Worm (Caenorhabditis elegans) whole organism, young adult: Measurements from ENCODE around the gene Y51H7C.13.

Source experiments
- B0035.1 ChIP-seq: sonication (generic microtip); optimal IDR thresholded peaks from 2 replicates; lab custom pipeline; 2016; ENCODE audit warnings: missing genetic modification characterization, mild to moderate bottlenecking, missing compliant biosample characterization, missing genotype, missing genetic modification reagents
- B0261.1 ChIP-seq: sonication (generic microtip); optimal IDR thresholded peaks from 2 replicates; lab custom pipeline; 2016; ENCODE audit warnings: mild to moderate bottlenecking, missing genetic modification characterization, moderate library complexity, missing compliant biosample characterization
- D2030.7 ChIP-seq: fragments of 200-800 bp; sonication (Bioruptor generic); IDR thresholded peaks from 2 replicates; pipeline ENCODE4 v1.3.6; 2022; ENCODE audit warnings: missing genetic modification reagents, missing genetic modification characterization, missing compliant biosample characterization
- F10E7.11 ChIP-seq: sonication (generic microtip); optimal IDR thresholded peaks from 2 replicates; lab custom pipeline; 2017; ENCODE audit warnings: mild to moderate bottlenecking, missing genetic modification characterization, moderate library complexity, missing compliant biosample characterization
- F23B12.7 ChIP-seq: sonication (generic microtip); optimal IDR thresholded peaks from 2 replicates; lab custom pipeline; 2017; ENCODE audit warnings: missing genetic modification characterization, mild to moderate bottlenecking, missing compliant biosample characterization, antibody characterized with exemption, moderate library complexity; ENCODE audit not compliant: insufficient read depth
- F49E8.2 ChIP-seq: sonication (generic microtip); optimal IDR thresholded peaks from 3 replicates; lab custom pipeline; 2017; ENCODE audit warnings: missing genetic modification characterization, mild to moderate bottlenecking, missing compliant biosample characterization, antibody characterized with exemption, moderate library complexity; ENCODE audit not compliant: insufficient read depth
- F52B5.7 ChIP-seq: sonication (generic microtip); optimal IDR thresholded peaks from 2 replicates; lab custom pipeline; 2016; ENCODE audit warnings: mild to moderate bottlenecking, missing genetic modification characterization, missing compliant biosample characterization
- F57A8.1 ChIP-seq: fragments of 200-800 bp; sonication (Bioruptor generic); optimal IDR thresholded peaks from 2 replicates; lab custom pipeline; 2018; ENCODE audit warnings: mild to moderate bottlenecking, missing genetic modification characterization, moderate library complexity, missing compliant biosample characterization
- F57C9.4 ChIP-seq: sonication (generic microtip); optimal IDR thresholded peaks from 2 replicates; lab custom pipeline; 2017; ENCODE audit warnings: mild to moderate bottlenecking, missing genetic modification characterization, missing compliant biosample characterization
- Y53F4B.3 ChIP-seq: fragments of 200-800 bp; sonication (Bioruptor generic); IDR thresholded peaks from 2 replicates; pipeline ENCODE4 v1.3.6; 2022; ENCODE audit warnings: missing genetic modification reagents, missing genetic modification characterization, missing compliant biosample characterization
- Y67H2A.10 ChIP-seq: fragments of 200-800 bp; sonication (Bioruptor generic); conservative IDR thresholded peaks from 2 replicates; pipeline ENCODE4 v1.3.6; 2022; ENCODE audit warnings: missing genetic modification reagents, missing genetic modification characterization, missing compliant biosample characterization
- Y95B8A.8 ChIP-seq: fragments of 200-800 bp; sonication (Bioruptor generic); IDR thresholded peaks from 2 replicates; pipeline ENCODE4 v1.3.6; 2022; ENCODE audit warnings: missing genetic modification reagents, missing genetic modification characterization, missing compliant biosample characterization
- aptf-2 ChIP-seq: fragments of 200-800 bp; sonication (Bioruptor generic); conservative IDR thresholded peaks from 2 replicates; pipeline ENCODE4 v1.3.6; 2022; ENCODE audit warnings: missing genetic modification reagents, missing genetic modification characterization, missing compliant biosample characterization
- attf-3 ChIP-seq: fragments of 200-800 bp; sonication (Bioruptor generic); conservative IDR thresholded peaks from 2 replicates; pipeline ENCODE4 v1.3.6; 2022; ENCODE audit warnings: missing genetic modification reagents, missing genetic modification characterization, missing compliant biosample characterization
- attf-6 ChIP-seq: fragments of 200-800 bp; sonication (Bioruptor generic); IDR thresholded peaks from 2 replicates; pipeline ENCODE4 v1.3.6; 2022; ENCODE audit warnings: missing genetic modification reagents, missing genetic modification characterization, missing compliant biosample characterization
- cebp-1 ChIP-seq, 2 experiments: fragments of 200-800 bp in 1 of 2; sonication (Bioruptor generic) in 1 of 2; sonication (generic microtip) in 1 of 2; IDR thresholded peaks in 1 of 2; optimal IDR thresholded peaks in 1 of 2; 2 replicates each; pipeline versions ENCODE4 v1.3.6 to Lab custom; 2017 to 2022; ENCODE audit warnings: missing compliant biosample characterization in 2 of 2, missing genetic modification characterization in 2 of 2, mild to moderate bottlenecking in 1 of 2, missing genetic modification reagents in 1 of 2, moderate library complexity in 1 of 2
- cebp-2 ChIP-seq: fragments of 200-800 bp; sonication (Bioruptor generic); IDR thresholded peaks from 2 replicates; pipeline ENCODE4 v1.3.6; 2022; ENCODE audit warnings: missing genetic modification characterization, missing compliant biosample characterization
- ceh-100 ChIP-seq: fragments of 200-800 bp; sonication (Bioruptor generic); IDR thresholded peaks from 2 replicates; pipeline ENCODE4 v1.3.6; 2022; ENCODE audit warnings: missing genetic modification reagents, missing genetic modification characterization, missing compliant biosample characterization
- die-1 ChIP-seq: sonication (generic microtip); optimal IDR thresholded peaks from 2 replicates; lab custom pipeline; 2016; ENCODE audit warnings: missing genotype, mild to moderate bottlenecking, missing genetic modification characterization, missing compliant biosample characterization
- gei-17 ChIP-seq: fragments of 200-800 bp; sonication (Bioruptor generic); optimal IDR thresholded peaks from 2 replicates; lab custom pipeline; 2018; ENCODE audit warnings: mild to moderate bottlenecking, missing genetic modification characterization, missing compliant biosample characterization
- him-1 ChIP-seq: sonication (generic microtip); optimal IDR thresholded peaks from 2 replicates; lab custom pipeline; 2016; ENCODE audit warnings: missing genotype, missing genetic modification reagents, missing genetic modification characterization, missing compliant biosample characterization
- hrde-1 ChIP-seq: sonication (generic microtip); optimal IDR thresholded peaks from 2 replicates; lab custom pipeline; 2016; ENCODE audit warnings: missing genetic modification characterization, mild to moderate bottlenecking, missing compliant biosample characterization, moderate library complexity, missing genotype, missing genetic modification reagents, borderline replicate concordance
- hsf-1 ChIP-seq: fragments of 200-800 bp; sonication (Bioruptor generic); IDR thresholded peaks from 2 replicates; pipeline ENCODE4 v1.3.6; 2022; ENCODE audit warnings: missing genetic modification reagents, missing genetic modification characterization, missing compliant biosample characterization
- lin-26 ChIP-seq: fragments of 200-800 bp; sonication (Bioruptor generic); IDR thresholded peaks from 2 replicates; pipeline ENCODE4 v1.3.6; 2022; ENCODE audit warnings: missing genetic modification reagents, missing genetic modification characterization, missing compliant biosample characterization
- lin-40 ChIP-seq: sonication (generic microtip); optimal IDR thresholded peaks from 2 replicates; lab custom pipeline; 2016; ENCODE audit warnings: missing genetic modification characterization, mild to moderate bottlenecking, missing compliant biosample characterization, missing genotype, missing genetic modification reagents
- lin-54 ChIP-seq: fragments of 200-800 bp; sonication (Bioruptor generic); optimal IDR thresholded peaks from 2 replicates; lab custom pipeline; 2018; ENCODE audit warnings: mild to moderate bottlenecking, missing genetic modification characterization, missing compliant biosample characterization
- madf-3 ChIP-seq: fragments of 200-800 bp; sonication (Bioruptor generic); IDR thresholded peaks from 2 replicates; pipeline ENCODE4 v1.3.6; 2022; ENCODE audit warnings: missing genetic modification reagents, missing genetic modification characterization, missing compliant biosample characterization
- madf-6 ChIP-seq: fragments of 200-800 bp; sonication (Bioruptor generic); IDR thresholded peaks from 2 replicates; pipeline ENCODE4 v1.3.6; 2022; ENCODE audit warnings: missing genetic modification reagents, missing genetic modification characterization, missing compliant biosample characterization
- mel-28 ChIP-seq: sonication (generic microtip); optimal IDR thresholded peaks from 2 replicates; lab custom pipeline; 2016; ENCODE audit warnings: borderline replicate concordance, mild to moderate bottlenecking, missing genetic modification characterization, missing compliant biosample characterization
- mxl-1 ChIP-seq: sonication (generic microtip); optimal IDR thresholded peaks from 2 replicates; lab custom pipeline; 2016; ENCODE audit warnings: missing genetic modification characterization, missing compliant biosample characterization
- pbrm-1 ChIP-seq: fragments of 200-800 bp; sonication (Bioruptor generic); IDR thresholded peaks from 2 replicates; pipeline ENCODE4 v1.3.6; 2022; ENCODE audit warnings: missing genetic modification reagents, missing genetic modification characterization, missing compliant biosample characterization
- rcor-1 ChIP-seq: fragments of 200-800 bp; sonication (Bioruptor generic); IDR thresholded peaks from 2 replicates; pipeline ENCODE4 v1.3.6; 2022; ENCODE audit warnings: missing genetic modification reagents, missing genetic modification characterization, missing compliant biosample characterization
- rpc-1 ChIP-seq, 2 experiments: fragments of 150-350 bp in 1 of 2; sonication (generic microtip) in 1 of 2; optimal IDR thresholded peaks; 2 replicates each; lab custom pipeline; 2014 to 2018; ENCODE audit warnings: missing biosample characterization in 1 of 2, missing genetic modification characterization in 1 of 2, missing genetic modification reagents in 1 of 2, missing genotype in 1 of 2
- snpc-1.1 ChIP-seq: sonication (generic microtip); optimal IDR thresholded peaks from 2 replicates; lab custom pipeline; 2017; ENCODE audit warnings: missing genetic modification characterization, mild to moderate bottlenecking, missing compliant biosample characterization, antibody characterized with exemption, moderate library complexity, missing genotype, missing genetic modification reagents; ENCODE audit not compliant: insufficient read depth
- snpc-4 ChIP-seq, 5 experiments: fragments of 150-350 bp in 1 of 5; sonication (generic microtip) in 4 of 5; optimal IDR thresholded peaks; 2 replicates each; lab custom pipeline; 2014 to 2018; ENCODE audit warnings: missing genetic modification characterization in 5 of 5, missing biosample characterization in 3 of 5, antibody characterized with exemption in 2 of 5, mild to moderate bottlenecking in 2 of 5, missing compliant biosample characterization in 2 of 5, missing genotype in 2 of 5, moderate library complexity in 2 of 5, missing genetic modification reagents in 1 of 5
- somi-1 ChIP-seq: fragments of 200-800 bp; sonication (Bioruptor generic); optimal IDR thresholded peaks from 2 replicates; lab custom pipeline; 2018; ENCODE audit warnings: mild to moderate bottlenecking, missing genetic modification characterization, missing compliant biosample characterization
- tbp1 ChIP-seq: fragments of 200-800 bp; sonication (Bioruptor generic); optimal IDR thresholded peaks from 2 replicates; lab custom pipeline; 2018; ENCODE audit warnings: mild to moderate bottlenecking, missing genetic modification characterization, missing compliant biosample characterization
- unc-62 ChIP-seq: fragments of 150-350 bp; optimal IDR thresholded peaks from 2 replicates; lab custom pipeline; 2014; ENCODE audit warnings: missing biosample characterization, missing genetic modification reagents, missing genetic modification characterization
- zim-3 ChIP-seq: sonication (generic microtip); optimal IDR thresholded peaks from 2 replicates; lab custom pipeline; 2017; ENCODE audit warnings: mild to moderate bottlenecking, missing genetic modification characterization, moderate library complexity, missing compliant biosample characterization
- ztf-26 ChIP-seq: sonication (generic microtip); optimal IDR thresholded peaks from 2 replicates; lab custom pipeline; 2017; ENCODE audit warnings: missing genetic modification characterization, missing compliant biosample characterization

The Y51H7C.13 gene

ce11 chrII:1482419-1482818, 16.1 kb upstream of the Y51H7C.13 start:
- TF ChIP-seq tbp1 (GFP tag; lab: Kevin White, UChicago) (peak; percentile 67), unc-62 (GFP tag; lab: Kevin White, UChicago) (no peak), hsf-1 (no peak), F23B12.7 (no peak), gei-17 (GFP tag; lab: Kevin White, UChicago) (no peak), him-1 (tag; lab: Kevin White, UChicago) (no peak), madf-3 (no peak), cebp-1 (GFP tag; IDR thresholded peaks at IDR 0.05; lab: Robert Waterston, UW) (no peak), cebp-1 (tag; optimal IDR thresholded peaks at IDR 0.05; lab: Kevin White, UChicago) (no peak), snpc-1.1 (no peak), rpc-1 (optimal IDR thresholded peaks at IDR 0.05; lab: Kevin White, UChicago) (no peak), rpc-1 (tag; optimal IDR thresholded peaks at IDR 0.05; lab: Kevin White, UChicago) (peak; percentile 53), F57A8.1 (GFP tag; lab: Kevin White, UChicago) (no peak), Y53F4B.3 (GFP tag; lab: Robert Waterston, UW) (no peak)
- TF ChIP-seq, all 124 proteins: peak for 2

ce11 chrII:1481660-1482059, 15.3 kb upstream of the Y51H7C.13 start:
- TF ChIP-seq D2030.7 (GFP tag; lab: Robert Waterston, UW), result 0 out of 2 replicates have a peak, but pooled peaks have one; percentile 9
- TF ChIP-seq snpc-4 (GFP tag; optimal IDR thresholded peaks at IDR 0.05; lab: Kevin White, UChicago), result no peak
- no peak for TF ChIP-seq snpc-4 (tag; optimal IDR thresholded peaks at IDR 0.05; lab: Kevin White, UChicago)
- peak; percentile 22 for TF ChIP-seq B0261.1
- TF ChIP-seq F52B5.7 (tag; lab: Kevin White, UChicago), result no peak
- no peak for TF ChIP-seq somi-1
- no peak for TF ChIP-seq lin-40
- 0 out of 2 replicates have a peak, but pooled peaks have one; percentile 24 for TF ChIP-seq madf-6 (GFP tag; lab: Robert Waterston, UW)
- TF ChIP-seq die-1, result no peak
- no peak for TF ChIP-seq aptf-2
- peak; percentile 73 for TF ChIP-seq tbp1 (GFP tag; lab: Kevin White, UChicago)
- TF ChIP-seq madf-3, result no peak
- TF ChIP-seq rpc-1 (optimal IDR thresholded peaks at IDR 0.05; lab: Kevin White, UChicago), result no peak
- TF ChIP-seq rpc-1 (tag; optimal IDR thresholded peaks at IDR 0.05; lab: Kevin White, UChicago), result peak; percentile 53

- TF ChIP-seq pbrm-1 (GFP tag; lab: Robert Waterston, UW) (no peak), rpc-1 (optimal IDR thresholded peaks at IDR 0.05; lab: Kevin White, UChicago) (peak; percentile 13), rpc-1 (tag; optimal IDR thresholded peaks at IDR 0.05; lab: Kevin White, UChicago) (no peak), tbp1 (GFP tag; lab: Kevin White, UChicago) (peak; percentile 65)
Measured at ce11 chrII:1478522-1478921, 12.2 kb upstream of the Y51H7C.13 start.

- TF ChIP-seq attf-3 (GFP tag; lab: Robert Waterston, UW), result no peak
- TF ChIP-seq Y95B8A.8 (GFP tag; lab: Robert Waterston, UW), result no peak
- no peak for TF ChIP-seq mxl-1 (tag; lab: Kevin White, UChicago)
- TF ChIP-seq ceh-100 (GFP tag; lab: Robert Waterston, UW), result no peak
- TF ChIP-seq rpc-1 (optimal IDR thresholded peaks at IDR 0.05; lab: Kevin White, UChicago), result peak; percentile 8
- TF ChIP-seq rpc-1 (tag; optimal IDR thresholded peaks at IDR 0.05; lab: Kevin White, UChicago), result peak; percentile 44
- TF ChIP-seq Y67H2A.10, result no peak
- no peak for TF ChIP-seq attf-6 (GFP tag; lab: Robert Waterston, UW)
- peak; percentile 55; the same call in 1 of the 2 replicates for TF ChIP-seq lin-26 (GFP tag; lab: Robert Waterston, UW)
- no peak for TF ChIP-seq cebp-2 (GFP tag; lab: Robert Waterston, UW)
- no peak for TF ChIP-seq hrde-1 (tag; lab: Kevin White, UChicago)
- TF ChIP-seq B0035.1, result no peak
- TF ChIP-seq zim-3 (tag; lab: Kevin White, UChicago), result no peak
- no peak for TF ChIP-seq F57C9.4 (tag; lab: Kevin White, UChicago)
- no peak for TF ChIP-seq Y53F4B.3 (GFP tag; lab: Robert Waterston, UW)
- TF ChIP-seq ztf-26 (tag; lab: Kevin White, UChicago), result no peak
- no peak for TF ChIP-seq rcor-1 (GFP tag; lab: Robert Waterston, UW)
- no peak for TF ChIP-seq F49E8.2 (tag; lab: Kevin White, UChicago)
- peak; percentile 77 for TF ChIP-seq tbp1 (GFP tag; lab: Kevin White, UChicago)
- TF ChIP-seq B0261.1, result peak; percentile 23
- no peak for TF ChIP-seq lin-54 (GFP tag; lab: Kevin White, UChicago)
- no peak for TF ChIP-seq F23B12.7
- no peak for TF ChIP-seq F10E7.11 (tag; lab: Kevin White, UChicago)
- TF ChIP-seq mel-28 (tag; lab: Kevin White, UChicago), result no peak
- no peak for TF ChIP-seq pbrm-1 (GFP tag; lab: Robert Waterston, UW)
Measured at ce11 chrII:1477975-1478374, 11.6 kb upstream of the Y51H7C.13 start.
